Worm (Caenorhabditis elegans) whole organism, L1 larva: Measurements from ENCODE around the gene lag-1.

Experiments
- C04F5.9 ChIP-seq: sonication (generic microtip); optimal IDR thresholded peaks from 2 replicates; lab custom pipeline; 2016; ENCODE audit warnings: missing genetic modification characterization, missing compliant biosample characterization
- aly-2 ChIP-seq: fragments of 150-350 bp; optimal IDR thresholded peaks from 2 replicates; lab custom pipeline; 2014; ENCODE audit warnings: missing biosample characterization, missing genetic modification characterization
- blmp-1 ChIP-seq: fragments of 150-350 bp; optimal IDR thresholded peaks from 2 replicates; lab custom pipeline; 2014; ENCODE audit warnings: missing biosample characterization, missing genetic modification characterization
- ceh-82 ChIP-seq, 3 experiments: fragments of 150-350 bp in 1 of 3; sonication (generic microtip) in 2 of 3; optimal IDR thresholded peaks; 2 replicates each; lab custom pipeline; 2014 to 2017; ENCODE audit warnings: missing biosample characterization in 3 of 3, missing genetic modification characterization in 3 of 3
- efl-3 ChIP-seq: fragments of 200-800 bp; sonication (Bioruptor generic); optimal IDR thresholded peaks from 2 replicates; lab custom pipeline; 2018; ENCODE audit warnings: mild to moderate bottlenecking, missing genetic modification characterization, missing compliant biosample characterization
- hlh-4 ChIP-seq: sonication (generic microtip); optimal IDR thresholded peaks from 2 replicates; lab custom pipeline; 2016; ENCODE audit warnings: mild to moderate bottlenecking, missing genetic modification characterization, missing compliant biosample characterization
- snpc-4 ChIP-seq: fragments of 150-350 bp; optimal IDR thresholded peaks from 2 replicates; lab custom pipeline; 2014; ENCODE audit warnings: missing biosample characterization, missing genetic modification characterization
- xbp-1 ChIP-seq: sonication (generic microtip); optimal IDR thresholded peaks from 2 replicates; lab custom pipeline; 2016; ENCODE audit warnings: missing genetic modification characterization, missing compliant biosample characterization

DNA sequence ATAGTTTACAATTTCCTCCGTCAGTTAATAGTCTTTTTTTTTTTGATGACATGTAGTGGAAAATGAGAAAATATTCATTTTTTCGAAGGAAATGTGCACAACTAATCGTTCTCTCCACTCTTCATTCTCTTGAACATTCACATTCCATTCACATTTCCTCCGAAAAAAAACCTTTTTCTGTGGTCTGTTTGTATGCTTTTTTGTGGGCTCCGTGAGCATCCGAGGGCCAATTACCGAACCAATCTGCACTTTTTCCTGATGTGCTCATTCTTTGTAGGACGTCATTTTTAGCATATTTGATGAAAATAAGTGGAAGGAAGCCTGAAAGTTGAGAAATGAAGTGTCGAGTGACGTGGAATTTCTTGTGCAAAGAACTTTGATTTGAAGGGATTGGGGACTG is 35.5 kb upstream of the lag-1 start:
- TF ChIP-seq ceh-82 (tag; optimal IDR thresholded peaks at IDR 0.05; lab: Kevin White, UChicago) (no peak), xbp-1 (tag; lab: Kevin White, UChicago) (no peak), aly-2 (no peak), hlh-4 (tag; lab: Kevin White, UChicago) (no peak), snpc-4 (tag; lab: Kevin White, UChicago) (no peak), efl-3 (GFP tag; lab: Kevin White, UChicago) (no peak), C04F5.9 (tag; lab: Kevin White, UChicago) (no peak), blmp-1 (tag; lab: Kevin White, UChicago) (no peak)
